Worm (Caenorhabditis elegans) whole organism, young adult: ENCODE results near the gene Y110A2AL.1.

Source experiments
- B0019.2 ChIP-seq: fragments of 200-800 bp; sonication (Bioruptor generic); conservative IDR thresholded peaks from 2 replicates; pipeline ENCODE4 v1.3.6; 2022; ENCODE audit warnings: missing genetic modification reagents, missing genetic modification characterization, missing compliant biosample characterization
- F57C9.4 ChIP-seq: sonication (generic microtip); optimal IDR thresholded peaks from 2 replicates; lab custom pipeline; 2017; ENCODE audit warnings: mild to moderate bottlenecking, missing genetic modification characterization, missing compliant biosample characterization
- dpl-1 ChIP-seq: fragments of 150-350 bp; optimal IDR thresholded peaks from 2 replicates; lab custom pipeline; 2014; ENCODE audit warnings: missing biosample characterization, missing genetic modification reagents, missing genetic modification characterization
- ekl-4 ChIP-seq: fragments of 200-800 bp; sonication (Bioruptor generic); IDR thresholded peaks from 2 replicates; pipeline ENCODE4 v1.3.6; 2022; ENCODE audit warnings: missing genetic modification reagents, missing genetic modification characterization, missing compliant biosample characterization
- hlh-12 ChIP-seq: sonication (generic microtip); optimal IDR thresholded peaks from 2 replicates; lab custom pipeline; 2016; ENCODE audit warnings: missing genetic modification characterization, missing compliant biosample characterization
- lin-35 ChIP-seq, 3 experiments: fragments of 150-350 bp in 2 of 3; sonication (generic microtip) in 1 of 3; optimal IDR thresholded peaks; 2 replicates each; lab custom pipeline; 2014 to 2018; ENCODE audit warnings: missing biosample characterization in 3 of 3, missing genetic modification characterization in 3 of 3, missing genetic modification reagents in 3 of 3
- madf-10 ChIP-seq: sonication (generic microtip); optimal IDR thresholded peaks from 2 replicates; lab custom pipeline; 2016; ENCODE audit warnings: mild to moderate bottlenecking, missing genetic modification characterization, missing compliant biosample characterization
- mes-4 ChIP-seq: sonication (generic microtip); optimal IDR thresholded peaks from 2 replicates; lab custom pipeline; 2016; ENCODE audit warnings: missing genotype, missing genetic modification characterization, missing compliant biosample characterization
- mxl-1 ChIP-seq: sonication (generic microtip); optimal IDR thresholded peaks from 2 replicates; lab custom pipeline; 2016; ENCODE audit warnings: missing genetic modification characterization, missing compliant biosample characterization
- nhr-120 ChIP-seq: fragments of 200-800 bp; sonication (Bioruptor generic); IDR thresholded peaks from 2 replicates; pipeline ENCODE4 v1.3.6; 2022; ENCODE audit warnings: missing genetic modification characterization, missing compliant biosample characterization
- nhr-90 ChIP-seq: sonication (generic microtip); optimal IDR thresholded peaks from 2 replicates; lab custom pipeline; 2016; ENCODE audit warnings: missing genotype, mild to moderate bottlenecking, missing genetic modification characterization, missing compliant biosample characterization
- snpc-1.1 ChIP-seq: sonication (generic microtip); optimal IDR thresholded peaks from 2 replicates; lab custom pipeline; 2017; ENCODE audit warnings: missing genetic modification characterization, mild to moderate bottlenecking, missing compliant biosample characterization, antibody characterized with exemption, moderate library complexity, missing genotype, missing genetic modification reagents; ENCODE audit not compliant: insufficient read depth
- unc-62 ChIP-seq: fragments of 150-350 bp; optimal IDR thresholded peaks from 2 replicates; lab custom pipeline; 2014; ENCODE audit warnings: missing biosample characterization, missing genetic modification reagents, missing genetic modification characterization
- ztf-28 ChIP-seq: fragments of 200-800 bp; sonication (Bioruptor generic); IDR thresholded peaks from 2 replicates; pipeline ENCODE4 v1.3.6; 2022; ENCODE audit warnings: missing genetic modification reagents, missing genetic modification characterization, missing compliant biosample characterization

ce11 chrII:2827859-2828403, 47.0 kb upstream of the Y110A2AL.1 start, which contains the start of gene K12H6.8:
- TF ChIP-seq lin-35 (GFP tag; optimal IDR thresholded peaks at IDR 0.05; lab: Kevin White, UChicago) (no peak), madf-10 (tag; lab: Kevin White, UChicago) (no peak), nhr-90 (no peak), F57C9.4 (tag; lab: Kevin White, UChicago) (no peak), unc-62 (GFP tag; lab: Kevin White, UChicago) (no peak), ztf-28 (GFP tag; lab: Robert Waterston, UW) (no peak), mxl-1 (tag; lab: Kevin White, UChicago) (no peak), mes-4 (tag; lab: Kevin White, UChicago) (no peak), snpc-1.1 (tag; lab: Kevin White, UChicago) (no peak), hlh-12 (tag; lab: Kevin White, UChicago) (no peak), nhr-120 (GFP tag; lab: Robert Waterston, UW) (no peak), dpl-1 (GFP tag; lab: Kevin White, UChicago) (no peak), B0019.2 (GFP tag; lab: Robert Waterston, UW) (no peak), ekl-4 (GFP tag; lab: Robert Waterston, UW) (no peak)
